Fruit fly (Drosophila melanogaster) whole organism: ENCODE measurements around the gene CG9664.

Experiments
- CG8478 ChIP-seq: fragments of >200 bp; optimal IDR thresholded peaks from 2 replicates; lab custom pipeline; 2018; ENCODE audit warnings: inconsistent platforms
- Dll ChIP-seq: fragments of >200 bp; optimal IDR thresholded peaks from 2 replicates; lab custom pipeline; 2017
- EcR ChIP-seq, 2 experiments: fragments of >200 bp; optimal IDR thresholded peaks; 2 replicates each; lab custom pipeline; 2017; ENCODE audit warnings: missing biosample characterization in 2 of 2, missing genetic modification characterization in 2 of 2, missing genetic modification reagents in 2 of 2
- pan ChIP-seq: fragments of >200 bp; optimal IDR thresholded peaks from 2 replicates; lab custom pipeline; 2017
- psq ChIP-seq: fragments of >200 bp; optimal IDR thresholded peaks from 2 replicates; lab custom pipeline; 2017

dm6 chr2L:3327603-3328002, 33.1 kb upstream of the CG9664 start, which contains the start of gene CG33282:
- TF ChIP-seq CG8478 (lab: Kevin White, UChicago) = no peak
- no peak for TF ChIP-seq EcR (GFP tag; optimal IDR thresholded peaks at IDR 0.05; lab: Kevin White, UChicago)
- TF ChIP-seq Dll (lab: Kevin White, UChicago) = no peak
- TF ChIP-seq pan (lab: Kevin White, UChicago) = no peak
- no peak for TF ChIP-seq psq (lab: Kevin White, UChicago)
